Fruit fly (Drosophila melanogaster): ENCODE results near the gene CG17195.

DNA sequence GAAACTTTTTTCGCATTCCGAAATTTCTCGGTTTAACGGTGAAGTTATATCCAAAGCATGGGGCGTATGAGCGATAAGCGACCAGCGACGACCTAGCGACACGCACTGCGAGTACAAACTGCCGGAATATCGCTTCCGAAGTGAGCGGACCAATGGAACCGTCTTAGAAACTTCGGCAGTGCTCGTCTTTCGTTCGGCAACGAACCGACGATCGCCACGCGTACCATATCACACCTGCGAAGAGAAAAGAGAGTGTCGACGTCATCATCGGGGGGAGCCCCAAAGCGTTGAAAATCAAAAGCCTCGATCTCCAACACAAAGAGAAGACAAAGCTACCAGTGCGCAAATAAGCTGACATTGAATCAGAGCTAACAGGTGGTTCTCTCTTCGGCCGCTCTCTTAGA is 36.6 kb downstream of the CG17195 start, which contains the start of gene LpR2:
- TF ChIP-seq pan (optimal IDR thresholded peaks at IDR 0.05) (no peak), fru (GFP tag; optimal IDR thresholded peaks at IDR 0.05) (no peak), Sp1 (GFP tag; optimal IDR thresholded peaks at IDR 0.05) (no peak), HLH106 (tag; optimal IDR thresholded peaks at IDR 0.05) (no peak), Vsx2 (GFP tag; optimal IDR thresholded peaks at IDR 0.05; ENCODE audit: partially characterized antibody) (peak; percentile 5), Abd-B (GFP tag; optimal IDR thresholded peaks at IDR 0.05) (no peak), h (GFP tag; optimal IDR thresholded peaks at IDR 0.05) (peak; percentile 95), lola (GFP tag; optimal IDR thresholded peaks at IDR 0.05) (no peak), tai (GFP tag; optimal IDR thresholded peaks at IDR 0.05) (no peak), N (GFP tag; optimal IDR thresholded peaks at IDR 0.05) (no peak), usp (GFP tag; optimal IDR thresholded peaks at IDR 0.05) (no peak)
